Fruit fly (Drosophila melanogaster) whole organism, embryonic: ENCODE measurements around the gene alpha-Est7.
A peak's percentile ranks its signal among the peaks of the same experiment; 100 is the strongest.

Experiments used
- Atf6 ChIP-seq: fragments of 200-800 bp; sonication (Bioruptor generic); IDR thresholded peaks from 2 replicates; pipeline ENCODE4 v1.3.6; 2022; ENCODE audit warnings: missing biosample characterization, missing genetic modification characterization
- Blimp-1 ChIP-seq: fragments of 200-800 bp; sonication (Bioruptor generic); optimal IDR thresholded peaks from 3 replicates; lab custom pipeline; 2018; ENCODE audit warnings: missing biosample characterization, missing genetic modification characterization, mild to moderate bottlenecking, moderate library complexity, missing genetic modification reagents
- BtbVII ChIP-seq: fragments of 200-800 bp; sonication (Bioruptor generic); optimal IDR thresholded peaks from 3 replicates; lab custom pipeline; 2017; ENCODE audit warnings: missing biosample characterization, mild to moderate bottlenecking, missing genetic modification characterization
- CG1024 ChIP-seq: fragments of 200-800 bp; sonication (Bioruptor generic); IDR thresholded peaks from 2 replicates; pipeline ENCODE4 v1.3.6; 2022; ENCODE audit warnings: missing biosample characterization, missing genetic modification characterization
- CG10321 ChIP-seq: fragments of 200-800 bp; sonication (Bioruptor generic); IDR thresholded peaks from 2 replicates; pipeline ENCODE4 v1.3.6; 2022; ENCODE audit warnings: missing biosample characterization, missing genetic modification characterization
- CG11247 ChIP-seq: fragments of 200-800 bp; sonication (Bioruptor generic); IDR thresholded peaks from 2 replicates; pipeline ENCODE4 v1.3.6; 2022; ENCODE audit warnings: missing biosample characterization, missing genetic modification characterization
- CG12299 ChIP-seq: fragments of 200-800 bp; sonication (Bioruptor generic); optimal IDR thresholded peaks from 2 replicates; lab custom pipeline; 2018; ENCODE audit warnings: missing biosample characterization, mild to moderate bottlenecking, missing genetic modification characterization
- CG13123 ChIP-seq: fragments of 200-800 bp; sonication (Bioruptor generic); optimal IDR thresholded peaks from 2 replicates; lab custom pipeline; 2016; ENCODE audit warnings: missing biosample characterization, missing genetic modification characterization
- CG13424 ChIP-seq: fragments of 200-800 bp; sonication (Bioruptor generic); optimal IDR thresholded peaks from 2 replicates; lab custom pipeline; 2019; ENCODE audit warnings: missing biosample characterization, mild to moderate bottlenecking, missing genetic modification characterization, moderate library complexity
- CG14050 ChIP-seq: fragments of 200-800 bp; sonication (Bioruptor generic); IDR thresholded peaks from 3 replicates; pipeline ENCODE4 v1.3.6; 2022; ENCODE audit warnings: missing biosample characterization, missing genetic modification characterization
- CG14667 ChIP-seq: fragments of 200-800 bp; sonication (Bioruptor generic); IDR thresholded peaks from 2 replicates; pipeline ENCODE4 v1.3.6; 2022; ENCODE audit warnings: missing biosample characterization, missing genetic modification characterization
- CG1529 ChIP-seq: fragments of 200-800 bp; sonication (Bioruptor generic); optimal IDR thresholded peaks from 3 replicates; lab custom pipeline; 2018; ENCODE audit warnings: missing biosample characterization, missing genetic modification characterization
- CG15514 ChIP-seq: fragments of 200-800 bp; sonication (Bioruptor generic); optimal IDR thresholded peaks from 3 replicates; lab custom pipeline; 2017; ENCODE audit warnings: missing biosample characterization, missing genetic modification characterization, mild to moderate bottlenecking, moderate library complexity, missing genetic modification reagents
- CG16815 ChIP-seq: fragments of 200-800 bp; sonication (Bioruptor generic); optimal IDR thresholded peaks from 3 replicates; lab custom pipeline; 2017; ENCODE audit warnings: missing biosample characterization, mild to moderate bottlenecking, missing genetic modification characterization
- CG17359 ChIP-seq: fragments of 200-800 bp; sonication (Bioruptor generic); optimal IDR thresholded peaks from 3 replicates; lab custom pipeline; 2018; ENCODE audit warnings: missing biosample characterization, mild to moderate bottlenecking, missing genetic modification characterization, moderate library complexity
- CG17385 ChIP-seq: fragments of 200-800 bp; sonication (Bioruptor generic); optimal IDR thresholded peaks from 3 replicates; lab custom pipeline; 2018; ENCODE audit warnings: missing biosample characterization, mild to moderate bottlenecking, missing genetic modification characterization
- CG17568 ChIP-seq: fragments of 200-800 bp; sonication (Bioruptor generic); optimal IDR thresholded peaks from 2 replicates; lab custom pipeline; 2018; ENCODE audit warnings: missing biosample characterization, mild to moderate bottlenecking, missing genetic modification characterization, moderate library complexity
- CG17912 ChIP-seq: fragments of 200-800 bp; sonication (Bioruptor generic); optimal IDR thresholded peaks from 2 replicates; lab custom pipeline; 2018; ENCODE audit warnings: missing biosample characterization, mild to moderate bottlenecking, missing genetic modification characterization
- CG18262 ChIP-seq: fragments of 200-800 bp; optimal IDR thresholded peaks from 3 replicates; lab custom pipeline; 2019; ENCODE audit warnings: missing biosample characterization, mild to moderate bottlenecking, missing genetic modification characterization, moderate library complexity
- CG18599 ChIP-seq: fragments of 200-800 bp; sonication (Bioruptor generic); optimal IDR thresholded peaks from 3 replicates; lab custom pipeline; 2017; ENCODE audit warnings: missing biosample characterization, missing genetic modification characterization, mild to moderate bottlenecking, moderate library complexity, missing genetic modification reagents
- CG2875 ChIP-seq: fragments of 200-800 bp; sonication (Bioruptor generic); optimal IDR thresholded peaks from 2 replicates; lab custom pipeline; 2017; ENCODE audit warnings: missing biosample characterization, mild to moderate bottlenecking, missing genetic modification characterization, missing genetic modification reagents
- CG30403 ChIP-seq: fragments of 200-800 bp; sonication (Bioruptor generic); optimal IDR thresholded peaks from 3 replicates; lab custom pipeline; 2016; ENCODE audit warnings: missing biosample characterization, missing genetic modification characterization
- CG32767 ChIP-seq: fragments of 200-800 bp; sonication (Bioruptor generic); IDR thresholded peaks from 2 replicates; pipeline ENCODE4 v1.3.6; 2022; ENCODE audit warnings: missing biosample characterization, missing genetic modification characterization
- CG3838 ChIP-seq: fragments of 200-800 bp; sonication (Bioruptor generic); optimal IDR thresholded peaks from 3 replicates; lab custom pipeline; 2016; ENCODE audit warnings: missing biosample characterization, missing genetic modification characterization
- CG7556 ChIP-seq: fragments of 200-800 bp; sonication (Bioruptor generic); optimal IDR thresholded peaks from 2 replicates; lab custom pipeline; 2017; ENCODE audit warnings: missing biosample characterization, mild to moderate bottlenecking, missing genetic modification characterization
- CG8388 ChIP-seq: fragments of 200-800 bp; sonication (Bioruptor generic); optimal IDR thresholded peaks from 2 replicates; lab custom pipeline; 2019; ENCODE audit warnings: missing biosample characterization, mild to moderate bottlenecking, missing genetic modification characterization, moderate library complexity
- Hr3 ChIP-seq: fragments of 200-800 bp; sonication (Bioruptor generic); optimal IDR thresholded peaks from 3 replicates; lab custom pipeline; 2016; ENCODE audit warnings: missing biosample characterization, missing genetic modification characterization
- Ravus ChIP-seq: fragments of 200-800 bp; sonication (Bioruptor generic); IDR thresholded peaks from 2 replicates; pipeline ENCODE4 v1.3.6; 2022; ENCODE audit warnings: missing biosample characterization, missing genetic modification characterization
- Sox102F ChIP-seq: fragments of 200-800 bp; sonication (Bioruptor generic); optimal IDR thresholded peaks from 2 replicates; lab custom pipeline; 2018; ENCODE audit warnings: missing biosample characterization, mild to moderate bottlenecking, missing genetic modification characterization, moderate library complexity
- ash1 ChIP-seq: fragments of 200-800 bp; sonication (Bioruptor generic); optimal IDR thresholded peaks from 2 replicates; lab custom pipeline; 2018; ENCODE audit warnings: missing biosample characterization, mild to moderate bottlenecking, missing genetic modification characterization
- bowl ChIP-seq: fragments of 200-800 bp; sonication (Bioruptor generic); IDR thresholded peaks from 2 replicates; pipeline ENCODE4 v1.3.6; 2022; ENCODE audit warnings: missing biosample characterization, missing genetic modification characterization
- btn ChIP-seq: fragments of 200-800 bp; sonication (Bioruptor generic); optimal IDR thresholded peaks from 2 replicates; lab custom pipeline; 2016; ENCODE audit warnings: missing biosample characterization, missing genetic modification characterization
- cad ChIP-seq: fragments of >200 bp; optimal IDR thresholded peaks from 2 replicates; lab custom pipeline; 2017; ENCODE audit warnings: missing biosample characterization, missing genetic modification characterization
- ci ChIP-seq: fragments of 200-800 bp; sonication (Bioruptor generic); IDR thresholded peaks from 3 replicates; pipeline ENCODE4 v1.3.6; 2022; ENCODE audit warnings: missing biosample characterization, missing genetic modification characterization
- crc ChIP-seq: fragments of 200-800 bp; sonication (Bioruptor generic); optimal IDR thresholded peaks from 2 replicates; lab custom pipeline; 2016; ENCODE audit warnings: missing biosample characterization, missing genetic modification characterization
- croc ChIP-seq: fragments of 200-800 bp; sonication (Bioruptor generic); conservative IDR thresholded peaks from 3 replicates; pipeline ENCODE4 v1.3.6; 2022; ENCODE audit warnings: missing biosample characterization, missing genetic modification characterization
- en ChIP-seq: fragments of 200-800 bp; sonication (Bioruptor generic); optimal IDR thresholded peaks from 2 replicates; lab custom pipeline; 2016; ENCODE audit warnings: missing biosample characterization, missing genetic modification characterization
- eyg ChIP-seq: fragments of 200-800 bp; sonication (Bioruptor generic); optimal IDR thresholded peaks from 3 replicates; lab custom pipeline; 2016; ENCODE audit warnings: missing biosample characterization, missing genetic modification characterization
- gce ChIP-seq: fragments of 200-800 bp; sonication (Bioruptor generic); IDR thresholded peaks from 3 replicates; pipeline ENCODE4 v1.3.6; 2022; ENCODE audit warnings: missing biosample characterization, missing genetic modification characterization
- gem ChIP-seq: fragments of 200-800 bp; sonication (Bioruptor generic); optimal IDR thresholded peaks from 2 replicates; lab custom pipeline; 2019; ENCODE audit warnings: missing biosample characterization, mild to moderate bottlenecking, missing genetic modification characterization, moderate library complexity
- gt ChIP-seq: fragments of 200-800 bp; sonication (Bioruptor generic); IDR thresholded peaks from 2 replicates; pipeline ENCODE4 v1.3.6; 2022; ENCODE audit warnings: missing biosample characterization, missing genetic modification characterization
- hb ChIP-seq: fragments of 200-800 bp; sonication (Bioruptor generic); IDR thresholded peaks from 3 replicates; pipeline ENCODE4 v1.3.6; 2022; ENCODE audit warnings: missing biosample characterization, missing genetic modification characterization; ENCODE audit not compliant: partially characterized antibody
- lab ChIP-seq: fragments of 200-800 bp; sonication (Bioruptor generic); optimal IDR thresholded peaks from 3 replicates; lab custom pipeline; 2017; ENCODE audit warnings: missing biosample characterization, missing genetic modification characterization, mild to moderate bottlenecking, moderate library complexity, missing genetic modification reagents
- lilli ChIP-seq: fragments of 200-800 bp; sonication (Bioruptor generic); optimal IDR thresholded peaks from 3 replicates; lab custom pipeline; 2016; ENCODE audit warnings: missing biosample characterization, missing genetic modification characterization
- luna ChIP-seq: fragments of 200-800 bp; sonication (Bioruptor generic); optimal IDR thresholded peaks from 2 replicates; lab custom pipeline; 2016; ENCODE audit warnings: missing biosample characterization, missing genetic modification characterization
- pzg ChIP-seq: fragments of 200-800 bp; sonication (Bioruptor generic); optimal IDR thresholded peaks from 3 replicates; lab custom pipeline; 2018; ENCODE audit warnings: missing biosample characterization, mild to moderate bottlenecking, missing genetic modification characterization, moderate library complexity
- sens ChIP-seq: fragments of 200-800 bp; sonication (Bioruptor generic); peaks from one replicate; lab custom pipeline; 2016; ENCODE audit warnings: missing biosample characterization, missing genetic modification characterization
- stwl ChIP-seq: fragments of 200-800 bp; sonication (Bioruptor generic); optimal IDR thresholded peaks from 3 replicates; lab custom pipeline; 2018; ENCODE audit warnings: missing biosample characterization, mild to moderate bottlenecking, missing genetic modification characterization, moderate library complexity
- tap ChIP-seq: fragments of 200-800 bp; optimal IDR thresholded peaks from 3 replicates; lab custom pipeline; 2019; ENCODE audit warnings: missing biosample characterization, mild to moderate bottlenecking, missing genetic modification characterization, moderate library complexity

Gene alpha-Est7

DNA sequence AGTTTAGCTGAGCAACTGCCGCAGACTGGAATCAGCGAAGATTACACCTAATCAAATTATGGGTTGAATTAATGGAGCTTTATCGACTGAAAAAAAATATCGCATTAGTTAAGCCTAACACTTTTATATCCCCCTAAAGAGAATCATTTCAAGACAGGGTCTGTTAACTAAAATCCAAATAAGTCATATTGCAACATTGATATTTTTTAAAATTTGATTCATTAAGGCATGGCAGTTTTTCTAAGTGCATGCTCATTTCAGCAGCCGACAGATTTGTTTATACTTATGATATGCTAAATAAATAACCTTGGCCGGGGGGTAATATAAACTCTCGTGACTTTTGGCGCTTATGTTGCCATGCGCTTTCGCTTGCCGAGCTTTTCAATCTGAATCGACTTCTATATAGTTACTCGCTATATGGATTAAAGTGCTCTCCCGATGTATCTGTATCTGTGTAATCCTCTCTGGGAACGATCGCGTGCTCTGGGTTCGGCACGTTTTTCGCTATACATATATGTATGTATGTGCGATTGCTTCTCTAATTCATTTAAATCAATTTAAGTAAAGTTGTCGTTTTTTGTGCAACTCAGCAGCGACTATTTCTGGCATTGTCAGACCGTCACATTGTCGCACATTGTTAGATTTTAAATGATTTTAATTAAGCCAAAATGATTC is 17.1 kb downstream of the alpha-Est7 start (continued):
- TF ChIP-seq Sox102F (GFP tag; lab: Kevin White, UChicago) = peak; percentile 55
- TF ChIP-seq CG15514 (GFP tag; lab: Kevin White, UChicago) = peak; percentile 86
- no peak for TF ChIP-seq CG17912 (GFP tag; lab: Kevin White, UChicago)
- TF ChIP-seq BtbVII (GFP tag; lab: Kevin White, UChicago) = peak; percentile 80
- peak; percentile 53; the same call in 1 of the 2 replicates for TF ChIP-seq CG14667 (GFP tag; lab: Robert Waterston, UW)
- TF ChIP-seq CG18262 = peak; percentile 25
- TF ChIP-seq btn (GFP tag; lab: Kevin White, UChicago) = no peak
- peak; percentile 95 for TF ChIP-seq lab
- TF ChIP-seq eyg = peak; percentile 86
- peak; percentile 79 for TF ChIP-seq CG7556 (GFP tag; lab: Kevin White, UChicago)
- peak; percentile 58 for TF ChIP-seq CG16815 (GFP tag; lab: Kevin White, UChicago)
- peak; percentile 57 for TF ChIP-seq CG17359 (tag; lab: Kevin White, UChicago)
- peak; percentile 94 for TF ChIP-seq lilli (GFP tag; lab: Kevin White, UChicago)
- peak; percentile 92 for TF ChIP-seq gem (tag; lab: Kevin White, UChicago)
- peak; percentile 95 for TF ChIP-seq CG18599 (GFP tag; lab: Kevin White, UChicago)
- TF ChIP-seq bowl (GFP tag; lab: Robert Waterston, UW) = 0 out of 2 replicates have a peak, but pooled peaks have one; percentile 49
- peak; percentile 18 for TF ChIP-seq ash1
- peak; percentile 57 for TF ChIP-seq en
- peak; percentile 57 for TF ChIP-seq CG10321 (GFP tag; lab: Robert Waterston, UW)
- peak; percentile 60 for TF ChIP-seq CG13123 (GFP tag; lab: Kevin White, UChicago)
- peak; percentile 77 for TF ChIP-seq CG17385 (GFP tag; lab: Kevin White, UChicago)
- peak; percentile 85 for TF ChIP-seq CG30403 (GFP tag; lab: Kevin White, UChicago)
- no peak for TF ChIP-seq gt (GFP tag; lab: Robert Waterston, UW)
- no peak for TF ChIP-seq hb
- peak; percentile 55; the same call in 2 of the 3 replicates for TF ChIP-seq CG14050
- TF ChIP-seq ci (GFP tag; lab: Robert Waterston, UW) = peak; percentile 48; the same call in 1 of the 3 replicates
- TF ChIP-seq CG1529 (GFP tag; lab: Kevin White, UChicago) = no peak
- 0 out of 3 replicates have a peak, but pooled peaks have one; percentile 14 for TF ChIP-seq croc (GFP tag; lab: Robert Waterston, UW)
- TF ChIP-seq stwl (tag; lab: Kevin White, UChicago) = no peak
- peak; percentile 83 for TF ChIP-seq crc (GFP tag; lab: Kevin White, UChicago)
- peak; percentile 67 for TF ChIP-seq CG13424
- peak; percentile 65 for TF ChIP-seq CG3838
- TF ChIP-seq CG2875 (GFP tag; lab: Kevin White, UChicago) = no peak
- TF ChIP-seq Ravus (GFP tag; lab: Robert Waterston, UW) = peak; percentile 56
- peak; percentile 38; the same call in 1 of the 2 replicates for TF ChIP-seq CG32767 (GFP tag; lab: Robert Waterston, UW)
- peak; percentile 51 for TF ChIP-seq tap
- peak; percentile 51 for TF ChIP-seq CG12299
- TF ChIP-seq Hr3 (GFP tag; lab: Kevin White, UChicago) = peak; percentile 62
- peak; percentile 94 for TF ChIP-seq Atf6
- TF ChIP-seq CG8388 = peak; percentile 28
- peak; percentile 92 for TF ChIP-seq sens
- TF ChIP-seq gce (GFP tag; lab: Robert Waterston, UW) = no peak; the same call in 2 of the 3 replicates
- TF ChIP-seq cad (GFP tag; lab: Kevin White, UChicago) = no peak
- peak; percentile 93 for TF ChIP-seq luna
- TF ChIP-seq CG1024 (GFP tag; lab: Robert Waterston, UW) = no peak
- peak; percentile 14 for TF ChIP-seq pzg (GFP tag; lab: Kevin White, UChicago)
- no peak for TF ChIP-seq Blimp-1
- TF ChIP-seq CG11247 (GFP tag; lab: Robert Waterston, UW) = peak; percentile 88
- peak; percentile 57 for TF ChIP-seq CG17568 (GFP tag; lab: Kevin White, UChicago)
